Worm (Caenorhabditis elegans) whole organism, L2 larva: ENCODE data around the gene C14A11.2.

Experiments used
- C34F6.9 ChIP-seq: fragments of 150-350 bp; optimal IDR thresholded peaks from 2 replicates; lab custom pipeline; 2014; ENCODE audit warnings: missing biosample characterization, missing genetic modification characterization
- F13H6.1 ChIP-seq: sonication (generic microtip); optimal IDR thresholded peaks from 2 replicates; lab custom pipeline; 2016; ENCODE audit warnings: missing genetic modification characterization, missing compliant biosample characterization
- R02D3.7 ChIP-seq: fragments of 150-350 bp; optimal IDR thresholded peaks from 2 replicates; lab custom pipeline; 2014; ENCODE audit warnings: missing biosample characterization, missing genetic modification characterization
- Y55F3AM.14 ChIP-seq: fragments of 200-800 bp; sonication (Bioruptor generic); optimal IDR thresholded peaks from 2 replicates; lab custom pipeline; 2018; ENCODE audit warnings: mild to moderate bottlenecking, missing genetic modification characterization, missing compliant biosample characterization
- ZK546.5 ChIP-seq: sonication (generic microtip); optimal IDR thresholded peaks from 2 replicates; lab custom pipeline; 2017; ENCODE audit warnings: missing biosample characterization, missing genetic modification characterization
- alr-1 ChIP-seq: fragments of 150-350 bp; optimal IDR thresholded peaks from 2 replicates; lab custom pipeline; 2014; ENCODE audit warnings: missing biosample characterization, missing genetic modification characterization
- aly-2 ChIP-seq: fragments of 150-350 bp; optimal IDR thresholded peaks from 2 replicates; lab custom pipeline; 2014; ENCODE audit warnings: missing biosample characterization, missing genetic modification characterization
- ama-1 ChIP-seq: fragments of 150-350 bp; optimal IDR thresholded peaks from 2 replicates; lab custom pipeline; 2018; ENCODE audit warnings: inconsistent platforms
- blmp-1 ChIP-seq: sonication (generic microtip); optimal IDR thresholded peaks from 2 replicates; lab custom pipeline; 2017; ENCODE audit warnings: missing genetic modification characterization, mild to moderate bottlenecking, missing compliant biosample characterization, antibody characterized with exemption, moderate library complexity; ENCODE audit not compliant: insufficient read depth
- ceh-16 ChIP-seq: fragments of 150-350 bp; optimal IDR thresholded peaks from 2 replicates; lab custom pipeline; 2014; ENCODE audit warnings: missing biosample characterization, missing genetic modification characterization
- ceh-82 ChIP-seq: fragments of 150-350 bp; optimal IDR thresholded peaks from 2 replicates; lab custom pipeline; 2014; ENCODE audit warnings: missing biosample characterization, missing genetic modification characterization
- crh-2 ChIP-seq: sonication (generic microtip); optimal IDR thresholded peaks from 2 replicates; lab custom pipeline; 2017; ENCODE audit warnings: missing biosample characterization, missing genetic modification characterization
- dmd-4 ChIP-seq: sonication (generic microtip); optimal IDR thresholded peaks from 2 replicates; lab custom pipeline; 2017; ENCODE audit warnings: missing biosample characterization, missing genetic modification characterization
- egl-27 ChIP-seq: sonication (generic microtip); optimal IDR thresholded peaks from 3 replicates; lab custom pipeline; 2017; ENCODE audit warnings: missing biosample characterization, missing genetic modification reagents, missing genetic modification characterization
- elt-1 ChIP-seq: fragments of 150-350 bp; optimal IDR thresholded peaks from 2 replicates; lab custom pipeline; 2014; ENCODE audit warnings: missing biosample characterization, missing genetic modification characterization
- elt-3 ChIP-seq: sonication (generic microtip); optimal IDR thresholded peaks from 2 replicates; lab custom pipeline; 2017; ENCODE audit warnings: missing biosample characterization, missing genetic modification characterization
- fos-1 ChIP-seq: fragments of 150-350 bp; optimal IDR thresholded peaks from 2 replicates; lab custom pipeline; 2014; ENCODE audit warnings: missing biosample characterization, missing genetic modification characterization
- gmeb-1 ChIP-seq: fragments of 150-350 bp; optimal IDR thresholded peaks from 2 replicates; lab custom pipeline; 2014; ENCODE audit warnings: missing biosample characterization, missing genetic modification characterization
- lin-11 ChIP-seq: fragments of 150-350 bp; sonication (generic microtip); optimal IDR thresholded peaks from 2 replicates; lab custom pipeline; 2014; ENCODE audit warnings: missing biosample characterization, missing genetic modification characterization, inconsistent platforms, mixed read lengths
- lin-13 ChIP-seq: fragments of 150-350 bp; optimal IDR thresholded peaks from 2 replicates; lab custom pipeline; 2014; ENCODE audit warnings: missing biosample characterization, missing genetic modification reagents, missing genetic modification characterization
- lin-39 ChIP-seq: fragments of 150-350 bp; optimal IDR thresholded peaks from 2 replicates; lab custom pipeline; 2014; ENCODE audit warnings: missing biosample characterization, missing genetic modification reagents, missing genetic modification characterization
- lsy-2 ChIP-seq, 2 experiments: fragments of 150-350 bp in 1 of 2; sonication (generic microtip) in 1 of 2; optimal IDR thresholded peaks; 2 replicates each; lab custom pipeline; 2014 to 2017; ENCODE audit warnings: missing biosample characterization in 2 of 2, missing genetic modification characterization in 2 of 2
- mab-5 ChIP-seq: fragments of 150-350 bp; optimal IDR thresholded peaks from 2 replicates; lab custom pipeline; 2014; ENCODE audit warnings: missing biosample characterization, missing genetic modification characterization
- mbf-1 ChIP-seq: sonication (generic microtip); optimal IDR thresholded peaks from 2 replicates; lab custom pipeline; 2017; ENCODE audit warnings: missing biosample characterization, missing genetic modification characterization
- mdl-1 ChIP-seq, 2 experiments: fragments of 150-350 bp in 1 of 2; sonication (generic microtip) in 1 of 2; optimal IDR thresholded peaks; 2 replicates each; lab custom pipeline; 2017; ENCODE audit warnings: missing biosample characterization in 2 of 2, missing genetic modification characterization in 2 of 2
- nhr-10 ChIP-seq: sonication (generic microtip); optimal IDR thresholded peaks from 2 replicates; lab custom pipeline; 2017; ENCODE audit warnings: missing biosample characterization, missing genetic modification characterization
- nhr-11 ChIP-seq: fragments of 150-350 bp; optimal IDR thresholded peaks from 2 replicates; lab custom pipeline; 2014; ENCODE audit warnings: missing biosample characterization, missing genetic modification characterization
- nhr-12 ChIP-seq: fragments of 150-350 bp; optimal IDR thresholded peaks from 2 replicates; lab custom pipeline; 2014; ENCODE audit warnings: missing biosample characterization, missing genetic modification characterization
- nhr-129 ChIP-seq: fragments of 150-350 bp; optimal IDR thresholded peaks from 2 replicates; lab custom pipeline; 2014; ENCODE audit warnings: missing biosample characterization, missing genetic modification characterization
- nhr-21 ChIP-seq: fragments of 150-350 bp; optimal IDR thresholded peaks from 2 replicates; lab custom pipeline; 2014; ENCODE audit warnings: missing biosample characterization, missing genetic modification characterization
- nhr-23 ChIP-seq: fragments of 150-350 bp; optimal IDR thresholded peaks from 2 replicates; lab custom pipeline; 2014; ENCODE audit warnings: missing biosample characterization, missing genetic modification reagents, missing genetic modification characterization
- nhr-237 ChIP-seq: fragments of 150-350 bp; optimal IDR thresholded peaks from 2 replicates; lab custom pipeline; 2014; ENCODE audit warnings: missing biosample characterization, missing genetic modification characterization
- nhr-25 ChIP-seq: fragments of 150-350 bp; sonication (generic microtip); optimal IDR thresholded peaks from 3 replicates; lab custom pipeline; 2014; ENCODE audit warnings: missing biosample characterization, missing genetic modification characterization
- nhr-6 ChIP-seq: fragments of 150-350 bp; optimal IDR thresholded peaks from 2 replicates; lab custom pipeline; 2014; ENCODE audit warnings: missing biosample characterization, missing genetic modification characterization
- nhr-77 ChIP-seq: fragments of 150-350 bp; optimal IDR thresholded peaks from 2 replicates; lab custom pipeline; 2014; ENCODE audit warnings: missing biosample characterization, missing genetic modification characterization
- peb-1 ChIP-seq: fragments of 150-350 bp; optimal IDR thresholded peaks from 2 replicates; lab custom pipeline; 2014; ENCODE audit warnings: missing biosample characterization, missing genetic modification characterization
- sem-4 ChIP-seq: fragments of 150-350 bp; optimal IDR thresholded peaks from 2 replicates; lab custom pipeline; 2014; ENCODE audit warnings: missing biosample characterization, missing genetic modification reagents, missing genetic modification characterization
- skn-1 ChIP-seq: sonication (generic microtip); optimal IDR thresholded peaks from 2 replicates; lab custom pipeline; 2017; ENCODE audit warnings: missing biosample characterization, missing genetic modification characterization
- sma-3 ChIP-seq: sonication (generic microtip); optimal IDR thresholded peaks from 2 replicates; lab custom pipeline; 2016; ENCODE audit warnings: missing genetic modification reagents, missing genetic modification characterization, missing compliant biosample characterization
- sma-9 ChIP-seq, 2 experiments: fragments of 150-350 bp in 1 of 2; sonication (generic microtip) in 1 of 2; optimal IDR thresholded peaks; 2 replicates each; lab custom pipeline; 2014 to 2016; ENCODE audit warnings: missing genetic modification characterization in 2 of 2, mild to moderate bottlenecking in 1 of 2, missing biosample characterization in 1 of 2, missing compliant biosample characterization in 1 of 2, missing genetic modification reagents in 1 of 2, moderate library complexity in 1 of 2
- snpc-4 ChIP-seq: fragments of 150-350 bp; optimal IDR thresholded peaks from 2 replicates; lab custom pipeline; 2014; ENCODE audit warnings: missing biosample characterization, missing genetic modification characterization
- unc-39 ChIP-seq: fragments of 150-350 bp; optimal IDR thresholded peaks from 2 replicates; lab custom pipeline; 2014; ENCODE audit warnings: missing biosample characterization, missing genetic modification characterization
- unc-55 ChIP-seq: fragments of 150-350 bp; sonication (generic microtip); optimal IDR thresholded peaks from 3 replicates; lab custom pipeline; 2014; ENCODE audit warnings: missing biosample characterization, missing genetic modification reagents, missing genetic modification characterization
- unc-62 ChIP-seq: fragments of 150-350 bp; optimal IDR thresholded peaks from 2 replicates; lab custom pipeline; 2014; ENCODE audit warnings: missing biosample characterization, missing genetic modification reagents, missing genetic modification characterization
- zag-1 ChIP-seq: fragments of 150-350 bp; optimal IDR thresholded peaks from 2 replicates; lab custom pipeline; 2014; ENCODE audit warnings: missing biosample characterization, missing genetic modification characterization
- ztf-1 ChIP-seq: fragments of 200-800 bp; sonication (Bioruptor generic); conservative IDR thresholded peaks from 2 replicates; pipeline ENCODE4 v1.3.6; 2022; ENCODE audit warnings: missing genetic modification characterization, missing compliant biosample characterization
- ztf-11 ChIP-seq: sonication (generic microtip); optimal IDR thresholded peaks from 2 replicates; lab custom pipeline; 2017; ENCODE audit warnings: missing biosample characterization, missing genetic modification characterization
- ztf-4 ChIP-seq: fragments of 150-350 bp; optimal IDR thresholded peaks from 2 replicates; lab custom pipeline; 2014; ENCODE audit warnings: missing biosample characterization, missing genetic modification characterization

The C14A11.2 gene

DNA sequence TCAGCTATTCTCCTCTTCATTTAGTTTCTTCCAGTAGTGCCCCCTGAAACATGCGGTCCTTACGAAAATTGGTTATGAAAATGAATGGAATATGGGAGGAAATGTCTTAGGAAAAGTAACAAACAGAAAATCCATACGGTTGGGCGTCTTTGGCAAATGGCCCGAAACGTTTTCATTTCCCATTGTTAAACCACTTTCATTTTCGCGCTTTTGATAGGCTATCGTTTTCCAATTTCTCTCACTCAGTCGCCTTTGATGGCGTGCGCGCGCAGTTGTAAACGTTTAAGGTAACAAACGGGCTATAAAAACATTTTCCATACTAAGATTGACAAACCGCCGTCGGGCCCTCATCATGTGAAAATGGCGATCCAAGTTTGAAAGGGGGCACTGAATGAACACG is 7.9 kb upstream of the C14A11.2 start:
- no peak for TF ChIP-seq nhr-129
- no peak for TF ChIP-seq elt-1
- TF ChIP-seq peb-1 = no peak
- TF ChIP-seq mbf-1 (tag; lab: Kevin White, UChicago) = no peak
- TF ChIP-seq blmp-1 (tag; lab: Kevin White, UChicago) = no peak
- TF ChIP-seq fos-1 (tag; lab: Kevin White, UChicago) = no peak
- TF ChIP-seq crh-2 (tag; lab: Kevin White, UChicago) = no peak
- no peak for TF ChIP-seq ztf-4 (tag; lab: Kevin White, UChicago)

DNA sequence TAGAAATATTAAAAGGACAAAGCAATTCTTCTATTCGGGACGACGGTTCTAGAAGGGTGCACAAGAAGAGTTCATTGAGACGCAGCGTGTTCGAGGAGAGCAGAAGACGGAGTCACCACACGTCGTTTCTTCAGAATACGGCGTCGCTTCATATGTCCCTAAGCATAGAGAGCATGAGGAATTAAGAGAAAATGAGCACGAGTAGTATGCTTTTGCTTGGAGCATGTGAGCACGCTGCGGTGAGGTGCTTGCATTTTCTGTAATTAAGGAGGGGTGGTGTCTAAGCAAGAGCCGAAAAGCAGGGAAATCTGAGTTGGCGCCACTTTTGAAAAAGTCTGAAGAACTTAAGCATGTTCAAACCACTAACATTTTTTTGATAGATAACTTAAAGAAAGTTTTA is 4.5 kb downstream of the C14A11.2 start, which contains the start of gene C14A11.5:
Gene C14A11.5, minus strand, starts transcription at position 139 of the 400 bp plus-strand sequence.
- TF ChIP-seq nhr-237 = no peak
- TF ChIP-seq mdl-1 (tag; optimal IDR thresholded peaks at IDR 0.05; lab: Kevin White, UChicago) = peak in 1 of 2 experiments; percentile 57
- TF ChIP-seq fos-1 (tag; lab: Kevin White, UChicago) = no peak
- peak; percentile 61 for TF ChIP-seq lin-11
- no peak for TF ChIP-seq blmp-1 (tag; lab: Kevin White, UChicago)
- no peak for TF ChIP-seq skn-1 (tag; lab: Kevin White, UChicago)
- no peak for TF ChIP-seq sma-3 (GFP tag; lab: Kevin White, UChicago)
- no peak for TF ChIP-seq ztf-4 (tag; lab: Kevin White, UChicago)
- TF ChIP-seq nhr-129 = peak; percentile 32
- TF ChIP-seq ceh-16 (tag; lab: Kevin White, UChicago) = no peak
- TF ChIP-seq ama-1 (lab: Kevin White, UChicago) = no peak
- no peak for TF ChIP-seq egl-27 (tag; lab: Kevin White, UChicago)
- TF ChIP-seq sem-4 (tag; lab: Kevin White, UChicago) = no peak
- TF ChIP-seq unc-62 (GFP tag; lab: Kevin White, UChicago) = no peak
- TF ChIP-seq elt-1 = no peak
- TF ChIP-seq zag-1 = no peak
- peak in 1 of 2 experiments; percentile 22 for TF ChIP-seq lsy-2 (tag; optimal IDR thresholded peaks at IDR 0.05; lab: Kevin White, UChicago)
- TF ChIP-seq snpc-4 (tag; lab: Kevin White, UChicago) = no peak
- TF ChIP-seq unc-55 = peak; percentile 49
- TF ChIP-seq nhr-23 = no peak
- no peak for TF ChIP-seq nhr-10 (tag; lab: Kevin White, UChicago)
- no peak for TF ChIP-seq nhr-12 (tag; lab: Kevin White, UChicago)
- no peak for TF ChIP-seq unc-39 (tag; lab: Kevin White, UChicago)
- no peak for TF ChIP-seq ztf-11 (tag; lab: Kevin White, UChicago)
- TF ChIP-seq ztf-1 (GFP tag; lab: Robert Waterston, UW) = no peak
- TF ChIP-seq nhr-77 (tag; lab: Kevin White, UChicago) = no peak
- no peak for TF ChIP-seq nhr-11 (tag; lab: Kevin White, UChicago)
- TF ChIP-seq mab-5 (tag; lab: Kevin White, UChicago) = no peak
- TF ChIP-seq R02D3.7 (tag; lab: Kevin White, UChicago) = no peak
- TF ChIP-seq alr-1 (tag; lab: Kevin White, UChicago) = no peak
- TF ChIP-seq crh-2 (tag; lab: Kevin White, UChicago) = peak; percentile 26
- no peak for TF ChIP-seq mbf-1 (tag; lab: Kevin White, UChicago)
- TF ChIP-seq ZK546.5 = no peak
- TF ChIP-seq nhr-6 = no peak
- TF ChIP-seq aly-2 (tag; lab: Kevin White, UChicago) = no peak
- no peak for TF ChIP-seq F13H6.1 (tag; lab: Kevin White, UChicago)
- TF ChIP-seq lin-13 (GFP tag; lab: Kevin White, UChicago) = no peak
- no peak for TF ChIP-seq dmd-4 (tag; lab: Kevin White, UChicago)
- TF ChIP-seq elt-3 (tag; lab: Kevin White, UChicago) = no peak
- TF ChIP-seq nhr-21 (tag; lab: Kevin White, UChicago) = no peak
- no peak for TF ChIP-seq ceh-82 (tag; lab: Kevin White, UChicago)
- TF ChIP-seq gmeb-1 (tag; lab: Kevin White, UChicago) = no peak
- TF ChIP-seq sma-9 (GFP tag; optimal IDR thresholded peaks at IDR 0.05; lab: Kevin White, UChicago) = no peak
- no peak for TF ChIP-seq sma-9 (tag; optimal IDR thresholded peaks at IDR 0.05; lab: Kevin White, UChicago)
- peak; percentile 56 for TF ChIP-seq C34F6.9 (tag; lab: Kevin White, UChicago)
- no peak for TF ChIP-seq Y55F3AM.14 (GFP tag; lab: Kevin White, UChicago)
- TF ChIP-seq peb-1 = no peak
- TF ChIP-seq lin-39 (tag; lab: Kevin White, UChicago) = no peak
- no peak for TF ChIP-seq nhr-25 (tag; lab: Kevin White, UChicago)
